Fruit fly (Drosophila melanogaster) whole organism, embryonic: ENCODE measurements around the gene CG32801.

Source experiments
- Atf-2 ChIP-seq: fragments of 200-800 bp; sonication (Bioruptor generic); optimal IDR thresholded peaks from 2 replicates; lab custom pipeline; 2016; ENCODE audit warnings: missing biosample characterization, missing genetic modification characterization
- B-H2 ChIP-seq: fragments of 200-800 bp; sonication (Bioruptor generic); optimal IDR thresholded peaks from 2 replicates; lab custom pipeline; 2018; ENCODE audit warnings: missing biosample characterization, mild to moderate bottlenecking, missing genetic modification characterization
- CG10209 ChIP-seq: fragments of 200-800 bp; sonication (Bioruptor generic); optimal IDR thresholded peaks from 3 replicates; lab custom pipeline; 2017; ENCODE audit warnings: missing biosample characterization, mild to moderate bottlenecking, missing genetic modification characterization, missing genetic modification reagents
- CG10959 ChIP-seq: fragments of 200-800 bp; sonication (Bioruptor generic); IDR thresholded peaks from 2 replicates; pipeline ENCODE4 v1.3.6; 2022; ENCODE audit warnings: missing biosample characterization, missing genetic modification characterization
- CG13287 ChIP-seq: fragments of 200-800 bp; sonication (Bioruptor generic); IDR thresholded peaks from 2 replicates; pipeline ENCODE4 v1.3.6; 2022; ENCODE audit warnings: missing biosample characterization, missing genetic modification characterization; ENCODE audit not compliant: partially characterized antibody
- CG14710 ChIP-seq: fragments of 200-800 bp; sonication (Bioruptor generic); optimal IDR thresholded peaks from 3 replicates; lab custom pipeline; 2019; ENCODE audit warnings: missing biosample characterization, mild to moderate bottlenecking, missing genetic modification characterization, moderate library complexity
- CG16815 ChIP-seq: fragments of 200-800 bp; sonication (Bioruptor generic); optimal IDR thresholded peaks from 3 replicates; lab custom pipeline; 2017; ENCODE audit warnings: missing biosample characterization, mild to moderate bottlenecking, missing genetic modification characterization
- CG17361 ChIP-seq: fragments of 200-800 bp; sonication (Bioruptor generic); IDR thresholded peaks from 3 replicates; pipeline ENCODE4 v1.3.6; 2022; ENCODE audit warnings: missing biosample characterization, missing genetic modification characterization
- CG2116 ChIP-seq: fragments of 200-800 bp; sonication (Bioruptor generic); optimal IDR thresholded peaks from 3 replicates; lab custom pipeline; 2018; ENCODE audit warnings: missing biosample characterization, mild to moderate bottlenecking, missing genetic modification characterization
- CG2120 ChIP-seq: fragments of 200-800 bp; sonication (Bioruptor generic); optimal IDR thresholded peaks from 3 replicates; lab custom pipeline; 2016; ENCODE audit warnings: missing biosample characterization, missing genetic modification characterization
- CG2678 ChIP-seq: fragments of 200-800 bp; sonication (Bioruptor generic); optimal IDR thresholded peaks from 3 replicates; lab custom pipeline; 2019; ENCODE audit warnings: missing biosample characterization, mild to moderate bottlenecking, missing genetic modification characterization, moderate library complexity
- CG2889 ChIP-seq: fragments of 200-800 bp; sonication (Bioruptor generic); IDR thresholded peaks from 3 replicates; pipeline ENCODE4 v1.3.6; 2022; ENCODE audit warnings: missing biosample characterization, missing genetic modification characterization
- CG31224 ChIP-seq: fragments of 200-800 bp; sonication (Bioruptor generic); IDR thresholded peaks from 2 replicates; pipeline ENCODE4 v1.3.6; 2022; ENCODE audit warnings: missing biosample characterization, missing genetic modification characterization
- CG34422 ChIP-seq: fragments of 200-800 bp; sonication (Bioruptor generic); IDR thresholded peaks from 3 replicates; pipeline ENCODE4 v1.3.6; 2022; ENCODE audit warnings: missing biosample characterization, missing genetic modification characterization
- CG42726 ChIP-seq: fragments of 200-800 bp; sonication (Bioruptor generic); IDR thresholded peaks from 2 replicates; pipeline ENCODE4 v1.3.6; 2022; ENCODE audit warnings: missing biosample characterization, missing genetic modification characterization; ENCODE audit not compliant: partially characterized antibody
- CG4360 ChIP-seq: fragments of 200-800 bp; sonication (Bioruptor generic); IDR thresholded peaks from 2 replicates; pipeline ENCODE4 v1.3.6; 2022; ENCODE audit warnings: missing biosample characterization, missing genetic modification characterization
- CG4424 ChIP-seq: fragments of 200-800 bp; sonication (Bioruptor generic); optimal IDR thresholded peaks from 3 replicates; lab custom pipeline; 2016; ENCODE audit warnings: missing biosample characterization, missing genetic modification characterization
- CG4707 ChIP-seq: fragments of 200-800 bp; sonication (Bioruptor generic); optimal IDR thresholded peaks from 2 replicates; lab custom pipeline; 2018; ENCODE audit warnings: missing biosample characterization, mild to moderate bottlenecking, missing genetic modification characterization, moderate library complexity
- CG5245 ChIP-seq: fragments of 200-800 bp; sonication (Bioruptor generic); optimal IDR thresholded peaks from 3 replicates; lab custom pipeline; 2016; ENCODE audit warnings: missing biosample characterization, missing genetic modification characterization
- CG6654 ChIP-seq: fragments of 200-800 bp; sonication (Bioruptor generic); optimal IDR thresholded peaks from 2 replicates; lab custom pipeline; 2017; ENCODE audit warnings: missing biosample characterization, mild to moderate bottlenecking, missing genetic modification characterization
- CG6854 ChIP-seq: fragments of 200-800 bp; sonication (Bioruptor generic); optimal IDR thresholded peaks from 3 replicates; lab custom pipeline; 2017; ENCODE audit warnings: missing biosample characterization, mild to moderate bottlenecking, missing genetic modification characterization
- CG7963 ChIP-seq: fragments of 200-800 bp; sonication (Bioruptor generic); IDR thresholded peaks from 3 replicates; pipeline ENCODE4 v1.3.6; 2022; ENCODE audit warnings: missing biosample characterization, missing genetic modification characterization; ENCODE audit not compliant: partially characterized antibody
- CG8359 ChIP-seq: fragments of 200-800 bp; sonication (Bioruptor generic); optimal IDR thresholded peaks from 2 replicates; lab custom pipeline; 2017; ENCODE audit warnings: missing biosample characterization, mild to moderate bottlenecking, missing genetic modification characterization, borderline replicate concordance
- CG9797 ChIP-seq: fragments of 200-800 bp; sonication (Bioruptor generic); optimal IDR thresholded peaks from 3 replicates; lab custom pipeline; 2018; ENCODE audit warnings: missing biosample characterization, mild to moderate bottlenecking, missing genetic modification characterization
- CHES-1-like ChIP-seq: fragments of 200-800 bp; sonication (Bioruptor generic); optimal IDR thresholded peaks from 2 replicates; lab custom pipeline; 2016; ENCODE audit warnings: missing biosample characterization, missing genetic modification characterization
- Camta ChIP-seq: fragments of 200-800 bp; sonication (Bioruptor generic); optimal IDR thresholded peaks from 2 replicates; lab custom pipeline; 2016; ENCODE audit warnings: missing biosample characterization, missing genetic modification characterization
- D19A ChIP-seq: fragments of 200-800 bp; optimal IDR thresholded peaks from 3 replicates; lab custom pipeline; 2019; ENCODE audit warnings: missing biosample characterization, mild to moderate bottlenecking, missing genetic modification characterization, moderate library complexity
- E2f2 ChIP-seq: fragments of 200-800 bp; sonication (Bioruptor generic); IDR thresholded peaks from 2 replicates; pipeline ENCODE4 v1.3.6; 2022; ENCODE audit warnings: missing biosample characterization, missing genetic modification characterization
- Fer3 ChIP-seq: fragments of 200-800 bp; sonication (Bioruptor generic); optimal IDR thresholded peaks from 2 replicates; lab custom pipeline; 2018; ENCODE audit warnings: missing biosample characterization, mild to moderate bottlenecking, missing genetic modification characterization, moderate library complexity
- HLH54F ChIP-seq: fragments of 200-800 bp; sonication (Bioruptor generic); optimal IDR thresholded peaks from 3 replicates; lab custom pipeline; 2016; ENCODE audit warnings: missing biosample characterization, missing genetic modification characterization
- Meics ChIP-seq: fragments of 200-800 bp; sonication (Bioruptor generic); optimal IDR thresholded peaks from 2 replicates; lab custom pipeline; 2017; ENCODE audit warnings: missing biosample characterization, mild to moderate bottlenecking, missing genetic modification characterization
- Nf-YA ChIP-seq: fragments of 200-800 bp; sonication (Bioruptor generic); IDR thresholded peaks from 2 replicates; pipeline ENCODE4 v1.3.6; 2022; ENCODE audit warnings: missing biosample characterization, missing genetic modification characterization
- NfI ChIP-seq: fragments of 200-800 bp; sonication (Bioruptor generic); optimal IDR thresholded peaks from 3 replicates; lab custom pipeline; 2018; ENCODE audit warnings: missing biosample characterization, mild to moderate bottlenecking, missing genetic modification characterization, moderate library complexity
- Poxn ChIP-seq: fragments of 200-800 bp; sonication (Bioruptor generic); IDR thresholded peaks from 2 replicates; pipeline ENCODE4 v1.3.6; 2022; ENCODE audit warnings: missing biosample characterization, missing genetic modification characterization
- Six4 ChIP-seq: fragments of 200-800 bp; sonication (Bioruptor generic); optimal IDR thresholded peaks from 2 replicates; lab custom pipeline; 2016; ENCODE audit warnings: missing biosample characterization, missing genetic modification characterization
- dimm ChIP-seq: fragments of 200-800 bp; sonication (Bioruptor generic); IDR thresholded peaks from 2 replicates; pipeline ENCODE4 v1.3.6; 2022; ENCODE audit warnings: missing biosample characterization, missing genetic modification characterization
- dm ChIP-seq: fragments of 200-800 bp; sonication (Bioruptor generic); optimal IDR thresholded peaks from 3 replicates; lab custom pipeline; 2016; ENCODE audit warnings: missing biosample characterization, missing genetic modification characterization
- gcm ChIP-seq: fragments of 200-800 bp; sonication (Bioruptor generic); optimal IDR thresholded peaks from 2 replicates; lab custom pipeline; 2019; ENCODE audit warnings: missing biosample characterization, mild to moderate bottlenecking, missing genetic modification characterization, moderate library complexity
- hth ChIP-seq: fragments of >200 bp; optimal IDR thresholded peaks from 2 replicates; lab custom pipeline; 2017; ENCODE audit warnings: inconsistent platforms
- luna ChIP-seq: fragments of 200-800 bp; sonication (Bioruptor generic); optimal IDR thresholded peaks from 2 replicates; lab custom pipeline; 2016; ENCODE audit warnings: missing biosample characterization, missing genetic modification characterization
- nom ChIP-seq: fragments of 200-800 bp; sonication (Bioruptor generic); optimal IDR thresholded peaks from 2 replicates; lab custom pipeline; 2017; ENCODE audit warnings: missing biosample characterization, missing genetic modification characterization, mild to moderate bottlenecking, moderate library complexity, missing genetic modification reagents
- oc ChIP-seq: fragments of 200-800 bp; sonication (Bioruptor generic); optimal IDR thresholded peaks from 2 replicates; lab custom pipeline; 2018; ENCODE audit warnings: missing biosample characterization, mild to moderate bottlenecking, missing genetic modification characterization, moderate library complexity
- ro ChIP-seq: fragments of 200-800 bp; sonication (Bioruptor generic); IDR thresholded peaks from 2 replicates; pipeline ENCODE4 v1.3.6; 2022; ENCODE audit warnings: missing biosample characterization, missing genetic modification characterization
- sd ChIP-seq: fragments of 200-800 bp; sonication (Bioruptor generic); optimal IDR thresholded peaks from 3 replicates; lab custom pipeline; 2018; ENCODE audit warnings: missing biosample characterization, mild to moderate bottlenecking, missing genetic modification characterization, moderate library complexity
- tna ChIP-seq: fragments of 200-800 bp; sonication (Bioruptor generic); IDR thresholded peaks from 2 replicates; pipeline ENCODE4 v1.3.6; 2022; ENCODE audit warnings: missing biosample characterization, missing genetic modification characterization; ENCODE audit not compliant: partially characterized antibody
- unc-4 ChIP-seq: fragments of 200-800 bp; sonication (Bioruptor generic); IDR thresholded peaks from 2 replicates; pipeline ENCODE4 v1.3.6; 2022; ENCODE audit warnings: missing biosample characterization, missing genetic modification characterization; ENCODE audit not compliant: partially characterized antibody
- usp ChIP-seq: fragments of >200 bp; optimal IDR thresholded peaks from 2 replicates; lab custom pipeline; 2017; ENCODE audit warnings: missing biosample characterization, missing genetic modification characterization
- vfl ChIP-seq: fragments of 200-800 bp; sonication (Bioruptor generic); optimal IDR thresholded peaks from 2 replicates; lab custom pipeline; 2016; ENCODE audit warnings: missing biosample characterization, missing genetic modification characterization
- wek ChIP-seq: fragments of 200-800 bp; sonication (Bioruptor generic); optimal IDR thresholded peaks from 3 replicates; lab custom pipeline; 2018; ENCODE audit warnings: missing biosample characterization, mild to moderate bottlenecking, missing genetic modification characterization, moderate library complexity

The CG32801 gene

DNA sequence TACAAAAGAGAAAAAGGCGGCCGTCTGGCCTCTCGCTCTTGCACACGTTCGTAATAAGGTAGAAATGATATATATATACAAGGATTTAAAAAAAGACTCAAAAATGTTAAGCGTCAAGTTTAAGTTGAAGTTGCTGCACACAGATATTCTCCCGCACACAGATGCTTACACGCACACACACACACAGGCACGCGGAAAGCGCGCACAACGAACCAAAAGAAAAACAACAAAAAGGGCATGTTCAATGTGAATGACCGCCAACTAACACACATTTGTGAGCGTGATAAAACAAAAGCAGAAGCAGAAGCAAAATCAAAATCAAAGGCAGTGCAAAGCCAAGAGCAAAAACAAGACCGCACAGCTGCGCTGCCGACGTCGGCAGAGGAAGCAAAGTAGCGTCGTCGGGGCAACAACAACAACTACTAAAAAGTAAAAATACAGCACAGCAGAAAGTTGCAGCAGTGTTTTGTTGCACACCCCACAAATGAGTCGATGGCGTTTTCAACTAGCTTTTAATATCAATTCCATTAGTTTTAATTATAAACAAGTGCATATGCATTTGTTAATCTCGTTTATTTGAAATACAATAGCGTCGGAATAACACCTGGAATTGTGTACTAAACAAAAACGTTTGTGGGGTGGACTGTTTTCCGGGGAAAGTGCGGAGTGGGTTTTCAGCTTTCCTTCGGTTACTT, 44.3 kb upstream of the CG32801 start (continued):
- peak; percentile 81; the same call in 1 of the 2 replicates for TF ChIP-seq ro (GFP tag; lab: Robert Waterston, UW)
- peak; percentile 10; the same call in 1 of the 2 replicates for TF ChIP-seq Poxn (GFP tag; lab: Robert Waterston, UW)
- peak; percentile 96 for TF ChIP-seq CG4707
- TF ChIP-seq CG4424: peak; percentile 98
- TF ChIP-seq Camta (GFP tag; lab: Kevin White, UChicago): peak; percentile 96
- peak; percentile 95 for TF ChIP-seq Atf-2 (GFP tag; lab: Kevin White, UChicago)
- TF ChIP-seq Nf-YA (GFP tag; lab: Robert Waterston, UW): peak; percentile 88
- peak; percentile 85 for TF ChIP-seq CG6854 (GFP tag; lab: Kevin White, UChicago)
- TF ChIP-seq D19A (tag; lab: Kevin White, UChicago): peak; percentile 95
- TF ChIP-seq vfl (GFP tag; lab: Kevin White, UChicago): peak; percentile 88
- TF ChIP-seq CG7963 (GFP tag; lab: Robert Waterston, UW): no peak
- TF ChIP-seq CG8359 (GFP tag; lab: Kevin White, UChicago): peak; percentile 93
- peak; percentile 59 for TF ChIP-seq B-H2 (GFP tag; lab: Kevin White, UChicago)
- TF ChIP-seq unc-4 (GFP tag; lab: Robert Waterston, UW): no peak
- peak; percentile 91 for TF ChIP-seq Fer3 (tag; lab: Kevin White, UChicago)
- TF ChIP-seq sd (tag; lab: Kevin White, UChicago): peak; percentile 50
- TF ChIP-seq CG34422 (GFP tag; lab: Robert Waterston, UW): peak; percentile 94
- peak; percentile 91 for TF ChIP-seq nom (GFP tag; lab: Kevin White, UChicago)
- TF ChIP-seq NfI (GFP tag; lab: Kevin White, UChicago): peak; percentile 95
- TF ChIP-seq CG9797 (GFP tag; lab: Kevin White, UChicago): peak; percentile 57
- TF ChIP-seq usp (GFP tag; lab: Kevin White, UChicago): no peak
- TF ChIP-seq hth (lab: Kevin White, UChicago): no peak
- peak; percentile 87 for TF ChIP-seq CG6654
- no peak for TF ChIP-seq tna (GFP tag; lab: Robert Waterston, UW)
- TF ChIP-seq CG10209 (GFP tag; lab: Kevin White, UChicago): peak; percentile 96
- TF ChIP-seq luna (GFP tag; lab: Kevin White, UChicago): peak; percentile 37
- peak; percentile 97 for TF ChIP-seq CG5245 (GFP tag; lab: Kevin White, UChicago)
- peak; percentile 90 for TF ChIP-seq dm
- TF ChIP-seq E2f2: peak; percentile 75
- peak; percentile 86 for TF ChIP-seq CG2889
- TF ChIP-seq CG14710: peak; percentile 98
- TF ChIP-seq CG16815 (GFP tag; lab: Kevin White, UChicago): peak; percentile 94
- TF ChIP-seq CG2120 (GFP tag; lab: Kevin White, UChicago): peak; percentile 82
- TF ChIP-seq oc (tag; lab: Kevin White, UChicago): peak; percentile 98
- peak; percentile 84 for TF ChIP-seq Meics
- peak; percentile 74 for TF ChIP-seq CG4360 (GFP tag; lab: Robert Waterston, UW)
- no peak for TF ChIP-seq CG13287 (GFP tag; lab: Robert Waterston, UW)
- peak; percentile 82 for TF ChIP-seq CG2116
- peak; percentile 91 for TF ChIP-seq CHES-1-like (GFP tag; lab: Kevin White, UChicago)
- TF ChIP-seq HLH54F (GFP tag; lab: Kevin White, UChicago): peak; percentile 90
- peak; percentile 97 for TF ChIP-seq gcm (GFP tag; lab: Kevin White, UChicago)
- TF ChIP-seq CG10959 (GFP tag; lab: Robert Waterston, UW): peak; percentile 97
- peak; percentile 75 for TF ChIP-seq CG31224 (GFP tag; lab: Robert Waterston, UW)
- TF ChIP-seq CG2678 (tag; lab: Kevin White, UChicago): peak; percentile 96
- no peak for TF ChIP-seq CG42726 (GFP tag; lab: Robert Waterston, UW)
- TF ChIP-seq dimm (GFP tag; lab: Robert Waterston, UW): peak; percentile 92
- peak; percentile 91 for TF ChIP-seq wek (GFP tag; lab: Kevin White, UChicago)
- peak; percentile 97 for TF ChIP-seq Six4 (GFP tag; lab: Kevin White, UChicago)
- peak; percentile 99 for TF ChIP-seq CG17361 (GFP tag; lab: Robert Waterston, UW)
